Fruit fly (Drosophila melanogaster) ovary, adult (tissue): ENCODE measurements around the gene Ama.

Experiments
- CG17801 ChIP-seq: fragments of 200-800 bp; optimal IDR thresholded peaks from 2 replicates; lab custom pipeline; 2019; ENCODE audit warnings: missing biosample characterization, mild to moderate bottlenecking, missing genetic modification characterization, moderate library complexity; ENCODE audit not compliant: partially characterized antibody

Gene Ama

dm6 chr3R:6760755-6761647 is 1.4 kb upstream of the Ama start:
- TF ChIP-seq CG17801 (GFP tag; lab: Kevin White, UChicago), result no peak

- no peak for TF ChIP-seq CG17801 (GFP tag; lab: Kevin White, UChicago)
These were observed 508 bp downstream of the Ama start for dm6 chr3R:6762794-6763407.

DNA sequence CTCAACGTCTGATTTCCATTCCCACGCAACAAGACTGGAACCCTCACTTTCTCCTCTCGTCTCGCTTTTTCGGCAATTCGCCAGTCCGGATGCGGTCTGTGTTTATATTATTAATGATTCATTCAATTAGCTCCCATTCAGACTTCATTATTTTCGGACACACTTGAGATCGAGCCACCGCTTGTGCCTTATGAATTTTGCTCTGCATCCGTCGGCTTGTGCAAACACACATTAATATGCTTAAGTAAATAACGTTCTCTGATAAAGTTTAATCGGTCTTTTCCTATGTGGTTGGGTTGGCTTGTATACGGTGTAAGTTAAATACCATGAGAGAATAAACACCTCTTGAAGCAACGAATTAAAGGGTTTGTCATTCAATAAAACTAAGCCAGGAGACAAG is 2.5 kb downstream of the Ama start:
- TF ChIP-seq CG17801 (GFP tag; lab: Kevin White, UChicago), result no peak

DNA sequence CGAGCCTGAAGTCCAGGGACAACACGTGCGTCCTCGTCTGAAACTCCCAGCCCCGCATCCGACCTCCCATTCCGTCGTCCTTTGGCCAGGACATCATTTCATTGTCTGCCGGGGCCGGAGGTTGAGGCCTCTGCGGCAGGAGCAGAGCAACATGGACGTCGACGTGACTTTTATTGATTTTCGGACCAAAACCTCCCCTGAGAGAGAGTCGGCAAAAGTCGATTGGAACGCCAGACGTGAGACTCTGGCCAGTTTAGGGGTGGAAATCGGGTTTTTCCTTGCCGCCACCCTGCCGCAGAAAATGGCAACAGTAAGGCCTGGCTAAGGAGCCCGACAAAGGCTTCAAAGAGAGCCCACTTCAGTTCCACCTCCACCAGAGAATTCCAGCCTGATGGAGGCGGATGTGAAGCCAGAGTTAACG is 3.8 kb downstream of the Ama start:
- TF ChIP-seq CG17801 (GFP tag; lab: Kevin White, UChicago), result no peak

- TF ChIP-seq CG17801 (GFP tag; lab: Kevin White, UChicago), result no peak
These were observed 4.5 kb downstream of the Ama start for dm6 chr3R:6766928-6767327.

DNA sequence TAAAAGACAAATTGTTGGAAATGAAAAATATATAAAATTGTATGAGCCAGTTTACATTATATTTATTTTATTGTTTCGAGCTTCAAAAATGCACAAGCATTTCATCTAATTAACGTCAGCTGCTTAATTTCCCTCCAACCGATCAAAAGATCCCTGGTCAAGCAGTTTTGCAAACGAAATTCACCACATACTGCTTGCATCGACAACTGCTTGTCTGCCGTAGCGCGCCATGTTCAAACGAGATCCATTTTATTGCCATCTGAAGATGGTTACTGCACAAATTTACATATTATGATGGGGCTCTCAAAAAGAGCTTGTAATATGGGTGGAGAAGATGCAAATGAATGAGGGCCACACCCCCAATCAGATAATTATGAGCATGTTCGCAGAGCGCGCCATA is 5.9 kb downstream of the Ama start:
- no peak for TF ChIP-seq CG17801 (GFP tag; lab: Kevin White, UChicago)

- TF ChIP-seq CG17801 (GFP tag; lab: Kevin White, UChicago), result no peak
These were observed 9.4 kb downstream of the Ama start for dm6 chr3R:6771797-6772196.

dm6 chr3R:6776797-6777196 is 14.4 kb downstream of the Ama start:
- TF ChIP-seq CG17801 (GFP tag; lab: Kevin White, UChicago), result no peak

DNA sequence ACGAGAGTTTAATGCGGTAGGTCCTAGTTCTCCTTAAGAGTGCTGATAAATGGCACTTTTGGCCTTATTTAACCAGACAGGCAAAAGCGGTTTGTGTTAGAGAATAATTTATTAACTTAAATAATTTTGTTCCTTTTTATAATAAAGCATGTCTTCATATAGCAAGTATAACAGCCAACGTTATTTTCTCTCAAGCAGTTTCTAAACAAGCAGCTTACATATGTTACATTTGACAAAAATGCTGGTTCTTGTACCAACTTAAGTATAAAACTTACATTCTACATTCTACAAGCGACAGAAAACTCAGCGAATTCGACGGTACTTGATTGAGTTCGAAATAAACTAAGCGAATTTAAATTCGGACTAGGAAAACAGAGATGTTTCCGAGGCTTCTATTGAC is 17.6 kb downstream of the Ama start:
- TF ChIP-seq CG17801 (GFP tag; lab: Kevin White, UChicago), result no peak

DNA sequence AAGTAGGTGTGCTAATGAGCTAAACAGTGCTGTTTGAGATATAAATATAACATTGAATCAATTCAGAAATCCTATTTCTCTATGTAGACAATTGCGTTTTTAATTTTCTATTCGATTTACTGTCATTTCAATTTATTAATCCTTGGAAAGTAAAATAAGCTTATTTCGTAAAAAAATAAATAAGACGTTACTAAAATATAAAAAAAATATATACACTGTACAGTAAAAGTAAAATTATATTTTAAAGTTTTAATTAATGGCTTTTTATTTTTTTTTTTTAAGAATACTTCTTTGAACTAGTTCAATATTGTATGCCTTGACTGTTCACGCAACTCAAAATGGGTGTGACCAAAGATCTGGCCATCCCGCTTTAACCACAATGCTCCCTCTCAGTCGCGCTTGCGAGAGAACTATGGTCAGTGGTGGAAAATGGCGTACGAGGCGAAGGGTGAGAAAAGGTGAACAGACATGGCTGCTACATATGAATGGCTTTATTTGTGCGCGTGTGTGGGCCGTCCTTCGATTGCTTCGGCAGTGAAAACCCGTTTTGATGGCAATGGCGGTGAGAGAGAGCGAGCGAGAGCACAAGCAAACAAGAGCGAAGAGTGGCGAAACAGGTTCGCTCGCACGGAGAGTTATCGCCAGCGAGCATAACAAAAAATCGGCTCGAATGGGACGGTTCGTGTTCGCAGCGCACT is 28.9 kb downstream of the Ama start, which contains the start of gene Dfd:
Gene Dfd, plus strand, starts transcription at position 648 of the 698 bp plus-strand sequence.
- TF ChIP-seq CG17801 (GFP tag; lab: Kevin White, UChicago), result no peak

DNA sequence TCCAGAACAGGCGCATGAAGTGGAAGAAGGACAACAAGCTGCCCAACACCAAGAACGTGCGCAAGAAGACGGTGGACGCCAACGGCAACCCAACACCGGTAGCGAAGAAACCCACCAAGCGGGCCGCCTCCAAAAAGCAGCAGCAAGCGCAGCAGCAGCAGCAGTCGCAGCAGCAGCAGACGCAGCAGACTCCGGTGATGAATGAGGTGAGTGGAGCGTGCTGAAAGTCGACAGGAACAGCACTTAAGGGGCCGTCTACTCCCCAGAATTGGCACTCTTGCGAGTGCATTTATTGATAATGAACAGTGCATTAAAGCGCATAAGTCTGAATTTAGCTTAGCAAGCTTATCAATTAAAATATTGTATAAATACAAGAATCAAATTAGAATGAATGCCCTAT is 38.8 kb downstream of the Ama start:
- TF ChIP-seq CG17801 (GFP tag; lab: Kevin White, UChicago), result no peak

- TF ChIP-seq CG17801 (GFP tag; lab: Kevin White, UChicago), result no peak
These were observed 42.4 kb downstream of the Ama start for dm6 chr3R:6804695-6805300.

dm6 chr3R:6805948-6806347 is 43.6 kb downstream of the Ama start:
- no peak for TF ChIP-seq CG17801 (GFP tag; lab: Kevin White, UChicago)

dm6 chr3R:6806654-6807053 is 44.3 kb downstream of the Ama start:
- TF ChIP-seq CG17801 (GFP tag; lab: Kevin White, UChicago), result no peak

DNA sequence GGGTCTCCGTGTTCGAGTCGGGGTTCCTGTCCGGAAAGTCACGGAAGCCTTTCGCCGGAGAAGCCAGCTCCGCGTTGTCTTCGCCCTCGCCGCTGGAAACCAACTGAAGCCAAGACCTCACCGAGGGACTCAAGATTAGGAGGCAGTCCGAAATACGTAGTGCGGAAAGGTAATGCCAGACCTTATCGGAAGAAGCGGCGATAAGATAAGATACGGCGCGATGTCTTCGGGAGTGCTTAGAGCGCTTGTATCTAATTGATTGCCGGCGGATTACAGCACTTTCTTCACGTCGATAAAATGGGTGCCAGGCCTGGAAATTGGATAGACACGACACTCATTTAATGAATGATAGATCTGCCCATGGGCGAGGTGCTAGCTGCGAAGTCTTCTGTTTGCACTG is 47.5 kb downstream of the Ama start:
- no peak for TF ChIP-seq CG17801 (GFP tag; lab: Kevin White, UChicago)
